Worm (Caenorhabditis elegans) whole organism, late embryonic: ENCODE results near the gene slc-25A32.
A peak's percentile ranks its signal among the peaks of the same experiment; 100 is the strongest.

Experiments used
- C08G9.2 ChIP-seq: sonication (generic microtip); optimal IDR thresholded peaks from 2 replicates; lab custom pipeline; 2016; ENCODE audit warnings: mild to moderate bottlenecking, missing genetic modification characterization, moderate library complexity, missing compliant biosample characterization
- K02D7.2 ChIP-seq: sonication (generic microtip); optimal IDR thresholded peaks from 2 replicates; lab custom pipeline; 2017; ENCODE audit warnings: mild to moderate bottlenecking, missing genetic modification characterization, missing compliant biosample characterization
- T23F11.4 ChIP-seq: fragments of 200-800 bp; sonication (Bioruptor generic); optimal IDR thresholded peaks from 2 replicates; lab custom pipeline; 2018; ENCODE audit warnings: mild to moderate bottlenecking, missing genetic modification characterization, missing compliant biosample characterization
- Y22D7AL.16 ChIP-seq: sonication (generic microtip); optimal IDR thresholded peaks from 2 replicates; lab custom pipeline; 2016; ENCODE audit warnings: missing genetic modification characterization, missing compliant biosample characterization
- ahr-1 ChIP-seq: sonication (generic microtip); optimal IDR thresholded peaks from 2 replicates; lab custom pipeline; 2016; ENCODE audit warnings: missing genetic modification characterization, missing compliant biosample characterization
- ceh-14 ChIP-seq: sonication (generic microtip); optimal IDR thresholded peaks from 2 replicates; lab custom pipeline; 2016; ENCODE audit warnings: missing genotype, missing genetic modification characterization, missing compliant biosample characterization
- ceh-18 ChIP-seq: sonication (generic microtip); optimal IDR thresholded peaks from 2 replicates; lab custom pipeline; 2016; ENCODE audit warnings: missing genetic modification characterization, missing compliant biosample characterization
- ceh-19 ChIP-seq: fragments of 200-800 bp; sonication (Bioruptor generic); optimal IDR thresholded peaks from 2 replicates; lab custom pipeline; 2018; ENCODE audit warnings: mild to moderate bottlenecking, missing genetic modification characterization, missing compliant biosample characterization
- ceh-2 ChIP-seq: sonication (generic microtip); optimal IDR thresholded peaks from 2 replicates; lab custom pipeline; 2016; ENCODE audit warnings: missing genotype, missing genetic modification characterization, missing compliant biosample characterization
- ceh-22 ChIP-seq: sonication (generic microtip); optimal IDR thresholded peaks from 2 replicates; lab custom pipeline; 2017; ENCODE audit warnings: missing biosample characterization, missing genetic modification characterization
- ceh-31 ChIP-seq: sonication (generic microtip); optimal IDR thresholded peaks from 2 replicates; lab custom pipeline; 2016; ENCODE audit warnings: missing genetic modification characterization, missing compliant biosample characterization
- ceh-34 ChIP-seq: sonication (generic microtip); optimal IDR thresholded peaks from 2 replicates; lab custom pipeline; 2016; ENCODE audit warnings: mild to moderate bottlenecking, missing genetic modification characterization, missing compliant biosample characterization
- ceh-45 ChIP-seq: fragments of 200-800 bp; sonication (Bioruptor generic); IDR thresholded peaks from 2 replicates; pipeline ENCODE4 v1.3.6; 2022; ENCODE audit warnings: missing genetic modification reagents, missing genetic modification characterization, missing compliant biosample characterization
- che-1 ChIP-seq: sonication (generic microtip); optimal IDR thresholded peaks from 2 replicates; lab custom pipeline; 2016; ENCODE audit warnings: mild to moderate bottlenecking, missing genetic modification characterization, missing compliant biosample characterization
- dmd-4 ChIP-seq: sonication (generic microtip); optimal IDR thresholded peaks from 2 replicates; lab custom pipeline; 2016; ENCODE audit warnings: borderline replicate concordance, missing genetic modification characterization, missing compliant biosample characterization
- elt-2 ChIP-seq: sonication (generic microtip); optimal IDR thresholded peaks from 2 replicates; lab custom pipeline; 2016; ENCODE audit warnings: missing genetic modification reagents, missing genetic modification characterization, missing compliant biosample characterization
- elt-4 ChIP-seq: sonication (generic microtip); optimal IDR thresholded peaks from 2 replicates; lab custom pipeline; 2016; ENCODE audit warnings: missing genetic modification characterization, missing compliant biosample characterization
- eyg-1 ChIP-seq: sonication (generic microtip); optimal IDR thresholded peaks from 2 replicates; lab custom pipeline; 2016; ENCODE audit warnings: missing genotype, missing genetic modification characterization, missing compliant biosample characterization
- fax-1 ChIP-seq: sonication (generic microtip); optimal IDR thresholded peaks from 2 replicates; lab custom pipeline; 2016; ENCODE audit warnings: missing genotype, missing genetic modification characterization, missing compliant biosample characterization
- fkh-6 ChIP-seq: sonication (generic microtip); optimal IDR thresholded peaks from 2 replicates; lab custom pipeline; 2016; ENCODE audit warnings: missing genetic modification characterization, missing compliant biosample characterization
- gmeb-2 ChIP-seq: sonication (generic microtip); optimal IDR thresholded peaks from 2 replicates; lab custom pipeline; 2016; ENCODE audit warnings: missing genetic modification characterization, inconsistent platforms, missing compliant biosample characterization
- hlh-6 ChIP-seq: sonication (generic microtip); optimal IDR thresholded peaks from 2 replicates; lab custom pipeline; 2016; ENCODE audit warnings: missing genotype, missing genetic modification characterization, missing compliant biosample characterization
- hlh-8 ChIP-seq: sonication (generic microtip); optimal IDR thresholded peaks from 2 replicates; lab custom pipeline; 2016; ENCODE audit warnings: missing genotype, missing genetic modification characterization, missing compliant biosample characterization
- lim-6 ChIP-seq: sonication (generic microtip); optimal IDR thresholded peaks from 2 replicates; lab custom pipeline; 2016; ENCODE audit warnings: missing genetic modification characterization, missing compliant biosample characterization
- mec-3 ChIP-seq: sonication (generic microtip); optimal IDR thresholded peaks from 2 replicates; lab custom pipeline; 2016; ENCODE audit warnings: borderline replicate concordance, missing genetic modification characterization, missing compliant biosample characterization
- nfya-1 ChIP-seq: sonication (generic microtip); optimal IDR thresholded peaks from 2 replicates; lab custom pipeline; 2017; ENCODE audit warnings: missing genetic modification characterization, mild to moderate bottlenecking, missing compliant biosample characterization, antibody characterized with exemption, moderate library complexity
- nhr-232 ChIP-seq: sonication (generic microtip); optimal IDR thresholded peaks from 2 replicates; lab custom pipeline; 2016; ENCODE audit warnings: missing genetic modification characterization, missing compliant biosample characterization
- pag-3 ChIP-seq: sonication (generic microtip); optimal IDR thresholded peaks from 2 replicates; lab custom pipeline; 2016; ENCODE audit warnings: missing compliant biosample characterization, missing genetic modification characterization, borderline replicate concordance
- pat-9 ChIP-seq: fragments of 200-800 bp; sonication (Bioruptor generic); optimal IDR thresholded peaks from 2 replicates; lab custom pipeline; 2018; ENCODE audit warnings: mild to moderate bottlenecking, missing genetic modification characterization, moderate library complexity, missing compliant biosample characterization
- pax-1 ChIP-seq: fragments of 150-350 bp; optimal IDR thresholded peaks from 2 replicates; lab custom pipeline; 2014; ENCODE audit warnings: missing biosample characterization, missing genetic modification characterization
- pha-2 ChIP-seq: sonication (generic microtip); optimal IDR thresholded peaks from 2 replicates; lab custom pipeline; 2017; ENCODE audit warnings: mild to moderate bottlenecking, missing genetic modification characterization, missing compliant biosample characterization
- pha-4 ChIP-seq: fragments of 150-350 bp; optimal IDR thresholded peaks from 2 replicates; lab custom pipeline; 2018; ENCODE audit warnings: missing biosample characterization, missing genetic modification reagents, missing genetic modification characterization
- pqm-1 ChIP-seq: sonication (generic microtip); optimal IDR thresholded peaks from 2 replicates; lab custom pipeline; 2016; ENCODE audit warnings: missing genetic modification characterization, missing compliant biosample characterization
- pros-1 ChIP-seq: fragments of 150-350 bp; optimal IDR thresholded peaks from 2 replicates; lab custom pipeline; 2014; ENCODE audit warnings: missing biosample characterization, missing genetic modification reagents, missing genetic modification characterization
- rnt-1 ChIP-seq: sonication (generic microtip); optimal IDR thresholded peaks from 2 replicates; lab custom pipeline; 2016; ENCODE audit warnings: missing genetic modification characterization, missing compliant biosample characterization
- sdc-2 ChIP-seq: sonication (generic microtip); optimal IDR thresholded peaks from 2 replicates; lab custom pipeline; 2016; ENCODE audit warnings: missing genotype, missing genetic modification characterization, missing compliant biosample characterization
- sox-2 ChIP-seq: fragments of 200-800 bp; sonication (Bioruptor generic); IDR thresholded peaks from 2 replicates; pipeline ENCODE4 v1.3.6; 2022; ENCODE audit warnings: missing genetic modification reagents, missing genetic modification characterization, missing compliant biosample characterization
- sox-4 ChIP-seq: sonication (generic microtip); optimal IDR thresholded peaks from 2 replicates; lab custom pipeline; 2017; ENCODE audit warnings: mild to moderate bottlenecking, missing genetic modification characterization, inconsistent platforms, missing compliant biosample characterization
- syd-9 ChIP-seq: sonication (generic microtip); optimal IDR thresholded peaks from 2 replicates; lab custom pipeline; 2016; ENCODE audit warnings: mild to moderate bottlenecking, missing genetic modification characterization, moderate library complexity, missing compliant biosample characterization
- tbx-2 ChIP-seq: sonication (generic microtip); optimal IDR thresholded peaks from 2 replicates; lab custom pipeline; 2016; ENCODE audit warnings: missing genetic modification characterization, missing compliant biosample characterization
- tbx-7 ChIP-seq: sonication (generic microtip); optimal IDR thresholded peaks from 2 replicates; lab custom pipeline; 2016; ENCODE audit warnings: missing genotype, missing genetic modification characterization, missing compliant biosample characterization
- ttx-3 ChIP-seq: sonication (generic microtip); optimal IDR thresholded peaks from 2 replicates; lab custom pipeline; 2016; ENCODE audit warnings: missing genetic modification reagents, missing genetic modification characterization, missing compliant biosample characterization
- unc-42 ChIP-seq: sonication (generic microtip); optimal IDR thresholded peaks from 2 replicates; lab custom pipeline; 2016; ENCODE audit warnings: missing genotype, missing genetic modification characterization, missing compliant biosample characterization
- unc-86 ChIP-seq: sonication (generic microtip); optimal IDR thresholded peaks from 2 replicates; lab custom pipeline; 2016; ENCODE audit warnings: missing genetic modification characterization, missing compliant biosample characterization
- zip-5 ChIP-seq: sonication (generic microtip); optimal IDR thresholded peaks from 2 replicates; lab custom pipeline; 2016; ENCODE audit warnings: missing genetic modification characterization, missing compliant biosample characterization
- ztf-16 ChIP-seq: sonication (generic microtip); optimal IDR thresholded peaks from 2 replicates; lab custom pipeline; 2017; ENCODE audit warnings: missing genetic modification characterization, missing compliant biosample characterization

slc-25A32 gene

ce11 chrII:8321244-8321643 lies 45.1 kb downstream of the slc-25A32 start, which contains the start of gene shw-1:
Gene shw-1 (minus strand): TSS chrII:8321471.
- TF ChIP-seq ceh-22 (tag; lab: Kevin White, UChicago), result no peak
- no peak for TF ChIP-seq mec-3 (tag; lab: Kevin White, UChicago)
- no peak for TF ChIP-seq unc-86 (tag; lab: Kevin White, UChicago)
- no peak for TF ChIP-seq pqm-1 (tag; lab: Kevin White, UChicago)
- TF ChIP-seq, all 69 proteins: peak for 0

ce11 chrII:8325002-8325539 lies 49.0 kb downstream of the slc-25A32 start, which contains the start of the genes ran-3 and C26D10.3:
Gene ran-3 (minus strand): TSS chrII:8325052.
Gene C26D10.3 (plus strand): TSS chrII:8325386.
- TF ChIP-seq syd-9 (tag; lab: Kevin White, UChicago), result peak; percentile 9
- TF ChIP-seq fkh-6 (tag; lab: Kevin White, UChicago), result peak; percentile 59
- no peak for TF ChIP-seq ceh-19
- peak; percentile 53 for TF ChIP-seq ceh-14 (tag; lab: Kevin White, UChicago)
- TF ChIP-seq pha-2, result peak; percentile 37
- peak; percentile 44 for TF ChIP-seq hlh-8
- peak; percentile 18 for TF ChIP-seq T23F11.4 (GFP tag; lab: Kevin White, UChicago)
- TF ChIP-seq elt-2 (tag; lab: Kevin White, UChicago), result peak; percentile 67
- no peak for TF ChIP-seq dmd-4 (tag; lab: Kevin White, UChicago)
- peak; percentile 47 for TF ChIP-seq pax-1 (tag; lab: Kevin White, UChicago)
- no peak for TF ChIP-seq ceh-45 (GFP tag; lab: Robert Waterston, UW)
- peak; percentile 54 for TF ChIP-seq ttx-3 (tag; lab: Kevin White, UChicago)
- TF ChIP-seq sox-4, result no peak
- peak; percentile 26 for TF ChIP-seq fax-1 (tag; lab: Kevin White, UChicago)
- no peak for TF ChIP-seq Y22D7AL.16 (tag; lab: Kevin White, UChicago)
- TF ChIP-seq gmeb-2, result peak; percentile 42
- TF ChIP-seq unc-86 (tag; lab: Kevin White, UChicago), result peak; percentile 24
- peak; percentile 13 for TF ChIP-seq che-1 (tag; lab: Kevin White, UChicago)
- no peak for TF ChIP-seq ceh-18
- no peak for TF ChIP-seq hlh-6 (tag; lab: Kevin White, UChicago)
- peak; percentile 24 for TF ChIP-seq C08G9.2 (tag; lab: Kevin White, UChicago)
- peak; percentile 10 for TF ChIP-seq pat-9 (tag; lab: Kevin White, UChicago)
- peak; percentile 75 for TF ChIP-seq nfya-1 (tag; lab: Kevin White, UChicago)
- TF ChIP-seq zip-5 (tag; lab: Kevin White, UChicago), result peak; percentile 40
- no peak for TF ChIP-seq nhr-232 (tag; lab: Kevin White, UChicago)
- no peak for TF ChIP-seq tbx-7 (tag; lab: Kevin White, UChicago)
- TF ChIP-seq pag-3 (tag; lab: Kevin White, UChicago), result no peak
- TF ChIP-seq tbx-2 (tag; lab: Kevin White, UChicago), result peak; percentile 50
- no peak for TF ChIP-seq elt-4
- TF ChIP-seq sox-2 (GFP tag; lab: Robert Waterston, UW), result 0 out of 2 replicates have a peak, but pooled peaks have one; percentile 13
- TF ChIP-seq ceh-2 (tag; lab: Kevin White, UChicago), result peak; percentile 45
- peak; percentile 10 for TF ChIP-seq ceh-34 (tag; lab: Kevin White, UChicago)
- no peak for TF ChIP-seq pha-4 (tag; lab: Kevin White, UChicago)
- TF ChIP-seq ceh-31 (tag; lab: Kevin White, UChicago), result peak; percentile 47
- TF ChIP-seq ahr-1 (tag; lab: Kevin White, UChicago), result peak; percentile 26
- TF ChIP-seq unc-42 (tag; lab: Kevin White, UChicago), result peak; percentile 18
- TF ChIP-seq lim-6 (tag; lab: Kevin White, UChicago), result no peak
- no peak for TF ChIP-seq sdc-2 (tag; lab: Kevin White, UChicago)
- peak; percentile 35 for TF ChIP-seq eyg-1 (tag; lab: Kevin White, UChicago)
- no peak for TF ChIP-seq K02D7.2
- TF ChIP-seq ztf-16 (tag; lab: Kevin White, UChicago), result no peak
- no peak for TF ChIP-seq pros-1 (tag; lab: Kevin White, UChicago)
- TF ChIP-seq rnt-1 (tag; lab: Kevin White, UChicago), result peak; percentile 15
